Worm (Caenorhabditis elegans) whole organism, L4 larva: ENCODE data around the gene ZC15.10.

Source experiments
- F10B5.3 ChIP-seq: sonication (generic microtip); optimal IDR thresholded peaks from 2 replicates; lab custom pipeline; 2016; ENCODE audit warnings: mild to moderate bottlenecking, missing genetic modification characterization, missing compliant biosample characterization
- F26F4.8 ChIP-seq: fragments of 200-800 bp; sonication (Bioruptor generic); conservative IDR thresholded peaks from 2 replicates; pipeline ENCODE4 v1.3.6; 2022; ENCODE audit warnings: missing genetic modification characterization, missing compliant biosample characterization
- F37D6.2 ChIP-seq: sonication (generic microtip); optimal IDR thresholded peaks from 2 replicates; lab custom pipeline; 2016; ENCODE audit warnings: mild to moderate bottlenecking, missing genetic modification characterization, missing compliant biosample characterization
- F44E2.7 ChIP-seq: fragments of 200-800 bp; sonication (Bioruptor generic); IDR thresholded peaks from 2 replicates; pipeline ENCODE4 v2.1.2; 2022; ENCODE audit warnings: missing genetic modification characterization, missing compliant biosample characterization
- R02D3.7 ChIP-seq: fragments of 150-350 bp; sonication (generic microtip); optimal IDR thresholded peaks from 3 replicates; lab custom pipeline; 2014; ENCODE audit warnings: missing biosample characterization, missing genetic modification characterization
- Y105C5A.15 ChIP-seq: fragments of 200-800 bp; sonication (Bioruptor generic); IDR thresholded peaks from 2 replicates; pipeline ENCODE4 v1.3.6; 2022; ENCODE audit warnings: missing genetic modification characterization, missing compliant biosample characterization
- Y48G9A.11 ChIP-seq: fragments of 200-800 bp; sonication (Bioruptor generic); IDR thresholded peaks from 2 replicates; pipeline ENCODE4 v1.3.6; 2022; ENCODE audit warnings: missing genetic modification reagents, missing genetic modification characterization, missing compliant biosample characterization
- Y5F2A.4 ChIP-seq: fragments of 200-800 bp; sonication (Bioruptor generic); optimal IDR thresholded peaks from 2 replicates; lab custom pipeline; 2018; ENCODE audit warnings: mild to moderate bottlenecking, missing genetic modification characterization, missing compliant biosample characterization
- Y75B8A.6 ChIP-seq: fragments of 200-800 bp; sonication (Bioruptor generic); IDR thresholded peaks from 2 replicates; pipeline ENCODE4 v1.3.6; 2022; ENCODE audit warnings: missing genetic modification reagents, missing genetic modification characterization, missing compliant biosample characterization
- ZK337.2 ChIP-seq: fragments of 200-800 bp; sonication (Bioruptor generic); IDR thresholded peaks from 2 replicates; pipeline ENCODE4 v1.3.6; 2022; ENCODE audit warnings: missing genetic modification reagents, missing genetic modification characterization, missing compliant biosample characterization
- aha-1 ChIP-seq: fragments of 150-350 bp; peaks from one replicate; lab custom pipeline; 2014; ENCODE audit warnings: missing biosample characterization, missing genetic modification characterization
- aly-2 ChIP-seq: sonication (generic microtip); optimal IDR thresholded peaks from 2 replicates; lab custom pipeline; 2018; ENCODE audit warnings: missing biosample characterization, missing genetic modification characterization
- ama-1 ChIP-seq: fragments of 150-350 bp; optimal IDR thresholded peaks from 2 replicates; lab custom pipeline; 2014; ENCODE audit warnings: inconsistent platforms, mixed read lengths
- attf-4 ChIP-seq: sonication (generic microtip); optimal IDR thresholded peaks from 3 replicates; lab custom pipeline; 2017; ENCODE audit warnings: missing biosample characterization, missing genetic modification characterization
- ceh-44 ChIP-seq: fragments of 200-800 bp; sonication (Bioruptor generic); IDR thresholded peaks from 2 replicates; pipeline ENCODE4 v1.3.6; 2022; ENCODE audit warnings: missing genetic modification reagents, missing genetic modification characterization, missing compliant biosample characterization
- cey-2 ChIP-seq: sonication (generic microtip); optimal IDR thresholded peaks from 3 replicates; lab custom pipeline; 2017; ENCODE audit warnings: missing genetic modification characterization, mild to moderate bottlenecking, missing compliant biosample characterization, antibody characterized with exemption, borderline replicate concordance; ENCODE audit not compliant: insufficient read depth
- ctbp-1 ChIP-seq: fragments of 200-800 bp; sonication (Bioruptor generic); IDR thresholded peaks from 2 replicates; pipeline ENCODE4 v1.3.6; 2022; ENCODE audit warnings: missing genetic modification reagents, missing genetic modification characterization, missing compliant biosample characterization
- daf-12 ChIP-seq: fragments of 150-350 bp; optimal IDR thresholded peaks from 2 replicates; lab custom pipeline; 2014; ENCODE audit warnings: missing biosample characterization, missing genetic modification reagents, missing genetic modification characterization
- daf-16 ChIP-seq, 3 experiments: sonication (generic microtip); optimal IDR thresholded peaks; 2 replicates each; lab custom pipeline; 2016 to 2017; ENCODE audit warnings: missing genetic modification characterization in 3 of 3, missing genetic modification reagents in 3 of 3, mild to moderate bottlenecking in 2 of 3, missing compliant biosample characterization in 2 of 3, missing biosample characterization in 1 of 3, moderate library complexity in 1 of 3
- dve-1 ChIP-seq: sonication (generic microtip); optimal IDR thresholded peaks from 2 replicates; lab custom pipeline; 2017; ENCODE audit warnings: antibody characterized with exemption, mild to moderate bottlenecking, missing genetic modification characterization, missing compliant biosample characterization; ENCODE audit not compliant: insufficient read depth
- fos-1 ChIP-seq: fragments of 150-350 bp; optimal IDR thresholded peaks from 2 replicates; lab custom pipeline; 2014; ENCODE audit warnings: missing biosample characterization, missing genetic modification characterization
- hlh-11 ChIP-seq: fragments of 200-800 bp; sonication (Bioruptor generic); optimal IDR thresholded peaks from 2 replicates; lab custom pipeline; 2018; ENCODE audit warnings: mild to moderate bottlenecking, missing genetic modification characterization, missing compliant biosample characterization
- hlh-30 ChIP-seq: sonication (generic microtip); optimal IDR thresholded peaks from 2 replicates; lab custom pipeline; 2017; ENCODE audit warnings: antibody characterized with exemption, mild to moderate bottlenecking, missing genetic modification characterization, missing compliant biosample characterization; ENCODE audit not compliant: insufficient read depth
- hmg-1.1 ChIP-seq: fragments of 200-800 bp; sonication (Bioruptor generic); IDR thresholded peaks from 2 replicates; pipeline ENCODE4 v1.3.6; 2022; ENCODE audit warnings: missing genetic modification reagents, missing genetic modification characterization, missing compliant biosample characterization
- lin-38 ChIP-seq: fragments of 200-800 bp; sonication (Bioruptor generic); IDR thresholded peaks from 2 replicates; pipeline ENCODE4 v1.3.6; 2022; ENCODE audit warnings: missing genetic modification reagents, missing genetic modification characterization, missing compliant biosample characterization
- lin-39 ChIP-seq: fragments of 150-350 bp; optimal IDR thresholded peaks from 2 replicates; lab custom pipeline; 2014; ENCODE audit warnings: missing biosample characterization, missing genetic modification reagents, missing genetic modification characterization
- mdl-1 ChIP-seq, 2 experiments: fragments of 150-350 bp in 1 of 2; sonication (generic microtip) in 1 of 2; optimal IDR thresholded peaks; 2 replicates each; lab custom pipeline; 2014 to 2017; ENCODE audit warnings: missing biosample characterization in 2 of 2, missing genetic modification characterization in 2 of 2
- nhr-111 ChIP-seq: fragments of 200-800 bp; sonication (Bioruptor generic); optimal IDR thresholded peaks from 2 replicates; lab custom pipeline; 2018; ENCODE audit warnings: mild to moderate bottlenecking, missing genetic modification characterization, missing compliant biosample characterization
- pha-4 ChIP-seq, 2 experiments: fragments of 150-350 bp in 1 of 2; fragments of 200-800 bp in 1 of 2; sonication (Bioruptor generic) in 1 of 2; IDR thresholded peaks in 1 of 2; optimal IDR thresholded peaks in 1 of 2; 2 replicates each; pipeline versions ENCODE4 v1.3.6 to Lab custom; 2014 to 2022; ENCODE audit warnings: missing genetic modification characterization in 2 of 2, missing genetic modification reagents in 2 of 2, missing biosample characterization in 1 of 2, missing compliant biosample characterization in 1 of 2
- rbr-2 ChIP-seq: sonication (generic microtip); optimal IDR thresholded peaks from 2 replicates; lab custom pipeline; 2016; ENCODE audit warnings: missing genotype, missing genetic modification characterization, missing compliant biosample characterization
- sdz-12 ChIP-seq: fragments of 200-800 bp; sonication (Bioruptor generic); optimal IDR thresholded peaks from 2 replicates; lab custom pipeline; 2018; ENCODE audit warnings: mild to moderate bottlenecking, missing genetic modification characterization, missing compliant biosample characterization
- unc-130 ChIP-seq: sonication (generic microtip); optimal IDR thresholded peaks from 2 replicates; lab custom pipeline; 2016; ENCODE audit warnings: missing genetic modification reagents, missing genetic modification characterization, missing compliant biosample characterization
- unc-39 ChIP-seq: sonication (generic microtip); optimal IDR thresholded peaks from 2 replicates; lab custom pipeline; 2017; ENCODE audit warnings: missing biosample characterization, missing genetic modification characterization
- unc-62 ChIP-seq, 3 experiments: fragments of 150-350 bp in 1 of 3; sonication (generic microtip); optimal IDR thresholded peaks in 2 of 3; peaks in 1 of 3; 1 replicate in 1 of 3; 2 replicates in 2 of 3; lab custom pipeline; 2014 to 2017; ENCODE audit warnings: missing biosample characterization in 3 of 3, missing genetic modification characterization in 3 of 3, missing genetic modification reagents in 3 of 3, missing genotype in 1 of 3
- zag-1 ChIP-seq: fragments of 150-350 bp; optimal IDR thresholded peaks from 2 replicates; lab custom pipeline; 2014; ENCODE audit warnings: missing biosample characterization, missing genetic modification characterization
- zfp-2 ChIP-seq: sonication (generic microtip); optimal IDR thresholded peaks from 2 replicates; lab custom pipeline; 2016; ENCODE audit warnings: mild to moderate bottlenecking, missing genetic modification characterization, missing compliant biosample characterization
- ztf-11 ChIP-seq: fragments of 150-350 bp; optimal IDR thresholded peaks from 2 replicates; lab custom pipeline; 2014; ENCODE audit warnings: missing biosample characterization, missing genetic modification characterization

Gene ZC15.10

ce11 chrV:20310575-20310974 lies at the start of gene ZC15.10:
TSS of gene ZC15.10 (plus strand) at chrV:20310736.
- no peak for TF ChIP-seq Y75B8A.6 (GFP tag; lab: Robert Waterston, UW)
- TF ChIP-seq ama-1 = no peak
- TF ChIP-seq unc-130 (GFP tag; lab: Kevin White, UChicago) = no peak
- TF ChIP-seq hmg-1.1 (GFP tag; lab: Robert Waterston, UW) = no peak
- TF ChIP-seq F44E2.7 = 0 out of 2 replicates have a peak, but pooled peaks have one; percentile 53
- TF ChIP-seq daf-12 (tag; lab: Kevin White, UChicago) = no peak
- no peak for TF ChIP-seq zag-1 (tag; lab: Kevin White, UChicago)
- no peak for TF ChIP-seq mdl-1 (tag; optimal IDR thresholded peaks at IDR 0.05; lab: Kevin White, UChicago)
- TF ChIP-seq F37D6.2 = no peak
- no peak for TF ChIP-seq Y105C5A.15 (GFP tag; lab: Robert Waterston, UW)
- peak in 1 of 2 experiments; percentile 67 for TF ChIP-seq unc-62 (GFP tag; optimal IDR thresholded peaks at IDR 0.05 in 1 of 2; lab: Kevin White, UChicago)
- no peak for TF ChIP-seq unc-62 (tag; optimal IDR thresholded peaks at IDR 0.05; lab: Kevin White, UChicago)
- TF ChIP-seq unc-39 (tag; lab: Kevin White, UChicago) = no peak
- no peak for TF ChIP-seq Y5F2A.4 (GFP tag; lab: Kevin White, UChicago)

- TF ChIP-seq dve-1 (tag; lab: Kevin White, UChicago) (no peak), cey-2 (tag; lab: Kevin White, UChicago) (no peak), sdz-12 (no peak), lin-38 (GFP tag; lab: Robert Waterston, UW) (peak; percentile 50), ztf-11 (tag; lab: Kevin White, UChicago) (no peak), ceh-44 (no peak), hlh-11 (tag; lab: Kevin White, UChicago) (no peak), F10B5.3 (tag; lab: Kevin White, UChicago) (no peak), fos-1 (tag; lab: Kevin White, UChicago) (no peak), R02D3.7 (tag; lab: Kevin White, UChicago) (no peak), aha-1 (peak; percentile 72), unc-39 (tag; lab: Kevin White, UChicago) (no peak), pha-4 (GFP tag; IDR thresholded peaks at IDR 0.05; lab: Robert Waterston, UW) (peak; percentile 52; the same call in 1 of the 2 replicates), pha-4 (tag; optimal IDR thresholded peaks at IDR 0.05; lab: Kevin White, UChicago) (no peak), ama-1 (peak; percentile 18), F26F4.8 (GFP tag; lab: Robert Waterston, UW) (0 out of 2 replicates have a peak, but pooled peaks have one; percentile 26), nhr-111 (GFP tag; lab: Kevin White, UChicago) (no peak), Y48G9A.11 (GFP tag; lab: Robert Waterston, UW) (0 out of 2 replicates have a peak, but pooled peaks have one; percentile 52), ctbp-1 (GFP tag; lab: Robert Waterston, UW) (0 out of 2 replicates have a peak, but pooled peaks have one; percentile 40), unc-130 (GFP tag; lab: Kevin White, UChicago) (no peak), Y105C5A.15 (GFP tag; lab: Robert Waterston, UW) (no peak), aly-2 (tag; lab: Kevin White, UChicago) (no peak), attf-4 (tag; lab: Kevin White, UChicago) (no peak), ZK337.2 (no peak), daf-16 (GFP tag; optimal IDR thresholded peaks at IDR 0.05; lab: Kevin White, UChicago) (no peak), daf-16 (tag; optimal IDR thresholded peaks at IDR 0.05; lab: Kevin White, UChicago) (peak; percentile 5), Y5F2A.4 (GFP tag; lab: Kevin White, UChicago) (no peak), rbr-2 (tag; lab: Kevin White, UChicago) (no peak), hlh-30 (tag; lab: Kevin White, UChicago) (no peak), Y75B8A.6 (GFP tag; lab: Robert Waterston, UW) (no peak), zfp-2 (tag; lab: Kevin White, UChicago) (no peak), lin-39 (no peak)
These were observed 43.5 kb upstream of the ZC15.10 start, which contains the start of gene mdt-17 for ce11 chrV:20266992-20267391. TSS of gene mdt-17 (minus strand) at chrV:20267247.
